Fruit fly (Drosophila melanogaster) whole organism: Measurements from ENCODE around the gene mGluR.

Experiments
- CG8478 ChIP-seq: fragments of >200 bp; optimal IDR thresholded peaks from 2 replicates; lab custom pipeline; 2018; ENCODE audit warnings: inconsistent platforms
- Dll ChIP-seq: fragments of >200 bp; optimal IDR thresholded peaks from 2 replicates; lab custom pipeline; 2017
- EcR ChIP-seq, 2 experiments: fragments of >200 bp; optimal IDR thresholded peaks; 2 replicates each; lab custom pipeline; 2017; ENCODE audit warnings: missing biosample characterization in 2 of 2, missing genetic modification characterization in 2 of 2, missing genetic modification reagents in 2 of 2
- pan ChIP-seq: fragments of >200 bp; optimal IDR thresholded peaks from 2 replicates; lab custom pipeline; 2017
- psq ChIP-seq: fragments of >200 bp; optimal IDR thresholded peaks from 2 replicates; lab custom pipeline; 2017
- usp ChIP-seq: fragments of >200 bp; optimal IDR thresholded peaks from 2 replicates; lab custom pipeline; 2017; ENCODE audit warnings: missing biosample characterization, missing genetic modification characterization, mixed read lengths

dm6 chr4:984755-985154 lies 48.1 kb downstream of the mGluR start:
- TF ChIP-seq psq (lab: Kevin White, UChicago) (no peak), pan (lab: Kevin White, UChicago) (no peak), Dll (lab: Kevin White, UChicago) (no peak), usp (GFP tag; lab: Kevin White, UChicago) (no peak), EcR (GFP tag; optimal IDR thresholded peaks at IDR 0.05; lab: Kevin White, UChicago) (no peak), CG8478 (no peak)
